Worm (Caenorhabditis elegans) whole organism, early embryonic: ENCODE data around the gene pup-2.

ENCODE experiments used
- B0310.2 ChIP-seq: sonication (generic microtip); optimal IDR thresholded peaks from 2 replicates; lab custom pipeline; 2016; ENCODE audit warnings: mild to moderate bottlenecking, missing genetic modification characterization, missing compliant biosample characterization
- F13C5.2 ChIP-seq: sonication (generic microtip); optimal IDR thresholded peaks from 2 replicates; lab custom pipeline; 2017; ENCODE audit warnings: mild to moderate bottlenecking, missing genetic modification characterization, inconsistent platforms, missing compliant biosample characterization
- aly-1 ChIP-seq: sonication (generic microtip); optimal IDR thresholded peaks from 2 replicates; lab custom pipeline; 2016; ENCODE audit warnings: missing genetic modification characterization, missing compliant biosample characterization
- ama-1 ChIP-seq: fragments of 150-350 bp; optimal IDR thresholded peaks from 2 replicates; lab custom pipeline; 2014
- ceh-13 ChIP-seq: fragments of 200-800 bp; sonication (Bioruptor generic); optimal IDR thresholded peaks from 2 replicates; lab custom pipeline; 2018; ENCODE audit warnings: mild to moderate bottlenecking, missing genetic modification characterization, missing compliant biosample characterization
- ets-7 ChIP-seq: sonication (generic microtip); optimal IDR thresholded peaks from 2 replicates; lab custom pipeline; 2016; ENCODE audit warnings: missing genotype, missing genetic modification characterization, missing compliant biosample characterization
- hmbx-1 ChIP-seq: sonication (generic microtip); optimal IDR thresholded peaks from 2 replicates; lab custom pipeline; 2016; ENCODE audit warnings: mild to moderate bottlenecking, missing genetic modification characterization, missing compliant biosample characterization
- hmg-4 ChIP-seq: fragments of 200-800 bp; sonication (Bioruptor generic); optimal IDR thresholded peaks from 2 replicates; lab custom pipeline; 2018; ENCODE audit warnings: mild to moderate bottlenecking, missing genetic modification characterization, missing compliant biosample characterization
- pes-1 ChIP-seq: fragments of 200-800 bp; sonication (Bioruptor generic); IDR thresholded peaks from 2 replicates; pipeline ENCODE4 v1.3.6; 2022; ENCODE audit warnings: missing genetic modification reagents, missing genetic modification characterization, missing compliant biosample characterization
- scrt-1 ChIP-seq: fragments of 200-800 bp; sonication (Bioruptor generic); IDR thresholded peaks from 2 replicates; pipeline ENCODE4 v1.3.6; 2022; ENCODE audit warnings: missing genetic modification characterization, missing compliant biosample characterization
- sea-1 ChIP-seq: fragments of 200-800 bp; sonication (Bioruptor generic); conservative IDR thresholded peaks from 2 replicates; pipeline ENCODE4 v1.3.6; 2022; ENCODE audit warnings: missing genetic modification characterization, missing compliant biosample characterization
- tbx-37 ChIP-seq: fragments of 200-800 bp; sonication (Bioruptor generic); conservative IDR thresholded peaks from 2 replicates; pipeline ENCODE4 v1.3.6; 2022; ENCODE audit warnings: missing genetic modification reagents, missing genetic modification characterization, missing compliant biosample characterization
- tra-4 ChIP-seq: sonication (generic microtip); optimal IDR thresholded peaks from 2 replicates; lab custom pipeline; 2017; ENCODE audit warnings: missing genetic modification characterization, missing compliant biosample characterization

DNA sequence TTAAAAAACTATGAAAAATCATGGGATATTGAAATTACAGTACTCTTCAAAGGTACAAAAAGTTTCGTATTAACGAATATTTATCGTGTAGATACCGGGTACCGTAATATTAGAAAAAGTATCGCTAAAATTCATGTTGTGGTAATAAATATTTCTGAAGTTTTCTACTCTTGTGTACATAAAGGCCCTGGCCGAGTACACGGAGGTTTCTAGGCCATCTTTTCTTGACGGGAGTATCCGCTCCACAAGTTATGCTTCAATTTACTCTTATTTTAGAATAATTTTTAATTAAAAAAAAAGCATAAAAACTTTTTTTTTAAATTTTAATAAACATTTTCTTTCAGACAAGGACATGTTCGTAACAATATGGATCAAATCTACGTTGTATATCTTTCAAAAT, 47.4 kb downstream of the pup-2 start:
- TF ChIP-seq hmg-4 (no peak), pes-1 (no peak), B0310.2 (tag; lab: Kevin White, UChicago) (no peak), hmbx-1 (tag; lab: Kevin White, UChicago) (no peak), scrt-1 (GFP tag; lab: Robert Waterston, UW) (no peak), F13C5.2 (tag; lab: Kevin White, UChicago) (no peak), tbx-37 (GFP tag; lab: Robert Waterston, UW) (no peak), tra-4 (tag; lab: Kevin White, UChicago) (no peak), ama-1 (no peak), aly-1 (tag; lab: Kevin White, UChicago) (no peak), ets-7 (no peak), sea-1 (no peak), ceh-13 (no peak)
